Fruit fly (Drosophila melanogaster) whole organism, larva: ENCODE results near the gene CG41128.

Experiments used
- noc ChIP-seq: fragments of 200-800 bp; sonication (Bioruptor generic); optimal IDR thresholded peaks from 3 replicates; lab custom pipeline; 2019; ENCODE audit warnings: missing biosample characterization, mild to moderate bottlenecking, missing genetic modification characterization, moderate library complexity

CG41128 gene

dm6 chr3R:3750153-3750717 lies at the start of gene CG41128:
TSS of gene CG41128 (plus strand) at chr3R:3750363.
- TF ChIP-seq noc (tag; lab: Kevin White, UChicago), result no peak

dm6 chr3R:3733936-3734335 lies 16.2 kb upstream of the CG41128 start:
- no peak for TF ChIP-seq noc (tag; lab: Kevin White, UChicago)

- TF ChIP-seq noc (tag; lab: Kevin White, UChicago), result no peak
Observed at dm6 chr3R:3734434-3735248, 15.5 kb upstream of the CG41128 start, which contains the start of gene Tim17b. TSS of gene Tim17b (plus strand) at chr3R:3734855.

- TF ChIP-seq noc (tag; lab: Kevin White, UChicago), result no peak
Observed at dm6 chr3R:3748563-3749156, 1.5 kb upstream of the CG41128 start.

dm6 chr3R:3786708-3787107 lies 36.5 kb downstream of the CG41128 start:
- no peak for TF ChIP-seq noc (tag; lab: Kevin White, UChicago)

- TF ChIP-seq noc (tag; lab: Kevin White, UChicago), result no peak
Observed at dm6 chr3R:3789607-3790268, 39.6 kb downstream of the CG41128 start.
